Fruit fly (Drosophila melanogaster) whole organism: ENCODE results near the gene RecQ5.

Experiments
- CG8478 ChIP-seq: fragments of >200 bp; optimal IDR thresholded peaks from 2 replicates; lab custom pipeline; 2018; ENCODE audit warnings: inconsistent platforms
- Dll ChIP-seq: fragments of >200 bp; optimal IDR thresholded peaks from 2 replicates; lab custom pipeline; 2017
- EcR ChIP-seq, 2 experiments: fragments of >200 bp; optimal IDR thresholded peaks; 2 replicates each; lab custom pipeline; 2017; ENCODE audit warnings: missing biosample characterization in 2 of 2, missing genetic modification characterization in 2 of 2, missing genetic modification reagents in 2 of 2
- pan ChIP-seq: fragments of >200 bp; optimal IDR thresholded peaks from 2 replicates; lab custom pipeline; 2017
- psq ChIP-seq: fragments of >200 bp; optimal IDR thresholded peaks from 2 replicates; lab custom pipeline; 2017
- usp ChIP-seq: fragments of >200 bp; optimal IDR thresholded peaks from 2 replicates; lab custom pipeline; 2017; ENCODE audit warnings: missing biosample characterization, missing genetic modification characterization, mixed read lengths

Gene RecQ5

DNA sequence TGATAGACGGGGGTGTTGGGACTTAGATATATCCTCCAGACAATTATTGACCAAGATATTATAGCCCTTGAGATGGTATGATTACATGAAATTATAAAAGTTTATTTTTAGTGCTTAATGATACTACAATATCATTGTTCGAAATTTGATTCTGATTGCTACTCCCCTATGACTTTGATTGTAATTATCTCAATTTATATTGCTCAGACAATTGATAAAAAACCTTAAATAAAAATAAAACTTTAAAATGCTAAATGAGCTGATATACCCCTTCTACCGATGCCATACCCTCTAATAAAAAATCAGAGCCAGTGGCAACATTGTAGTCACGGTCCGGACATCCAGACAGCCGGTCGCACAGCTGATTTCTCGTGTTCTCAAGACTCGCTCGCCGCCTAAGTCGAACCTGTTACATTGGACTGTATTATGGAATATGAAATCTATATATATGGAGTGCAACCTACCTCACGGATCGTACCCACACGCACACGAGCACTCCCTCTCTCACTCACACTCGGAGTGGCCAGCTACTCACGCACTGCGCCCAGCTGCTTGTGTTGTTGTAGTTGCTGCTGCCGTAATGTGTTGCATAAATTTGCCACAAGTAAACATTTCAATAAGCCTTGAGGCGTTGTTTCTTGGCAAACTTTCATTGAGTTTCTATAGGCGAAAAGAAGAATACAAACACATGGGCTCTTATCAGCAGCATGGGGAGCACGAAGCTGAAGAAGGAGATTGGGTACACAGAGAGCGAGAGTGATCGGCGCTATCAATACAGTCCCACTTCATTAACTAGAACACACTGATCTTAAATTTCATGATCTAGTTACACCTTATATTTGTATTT, 18.7 kb downstream of the RecQ5 start:
- TF ChIP-seq psq (lab: Kevin White, UChicago) (no peak), CG8478 (lab: Kevin White, UChicago) (no peak), pan (no peak), Dll (lab: Kevin White, UChicago) (no peak), EcR (GFP tag; optimal IDR thresholded peaks at IDR 0.05; lab: Kevin White, UChicago) (no peak), usp (GFP tag; lab: Kevin White, UChicago) (no peak)

dm6 chr3L:14611406-14612335, 20.2 kb downstream of the RecQ5 start:
- TF ChIP-seq EcR (GFP tag; optimal IDR thresholded peaks at IDR 0.05; lab: Kevin White, UChicago) (no peak), pan (no peak), CG8478 (lab: Kevin White, UChicago) (no peak), usp (GFP tag; lab: Kevin White, UChicago) (no peak), psq (lab: Kevin White, UChicago) (no peak), Dll (lab: Kevin White, UChicago) (no peak)

DNA sequence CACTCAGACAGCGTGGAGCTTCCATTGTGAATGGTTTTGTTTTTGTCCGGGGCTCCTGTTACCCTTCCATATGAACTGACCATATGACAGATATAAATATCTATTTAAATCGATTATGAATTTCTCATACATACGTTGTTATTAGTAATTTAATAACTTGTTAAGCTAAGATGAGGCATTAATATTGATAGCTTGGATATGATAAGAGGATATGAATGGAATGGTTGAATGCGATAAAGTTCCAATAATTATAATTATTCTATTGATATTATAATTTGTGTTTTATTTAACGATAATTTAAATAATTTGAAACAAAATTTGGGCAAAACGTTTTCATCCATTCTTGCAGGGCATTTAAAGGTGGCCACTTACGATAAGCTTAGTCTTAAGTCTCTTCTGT, 21.4 kb downstream of the RecQ5 start:
- TF ChIP-seq EcR (GFP tag; optimal IDR thresholded peaks at IDR 0.05; lab: Kevin White, UChicago) (no peak), CG8478 (lab: Kevin White, UChicago) (no peak), pan (no peak), usp (GFP tag; lab: Kevin White, UChicago) (no peak), Dll (lab: Kevin White, UChicago) (no peak), psq (lab: Kevin White, UChicago) (no peak)

- TF ChIP-seq CG8478 (lab: Kevin White, UChicago): no peak
- TF ChIP-seq EcR (GFP tag; optimal IDR thresholded peaks at IDR 0.05; lab: Kevin White, UChicago): no peak
- no peak for TF ChIP-seq psq (lab: Kevin White, UChicago)
- no peak for TF ChIP-seq pan
- TF ChIP-seq usp (GFP tag; lab: Kevin White, UChicago): no peak
- TF ChIP-seq Dll (lab: Kevin White, UChicago): no peak
Observed at dm6 chr3L:14609138-14609729, 22.6 kb downstream of the RecQ5 start.

DNA sequence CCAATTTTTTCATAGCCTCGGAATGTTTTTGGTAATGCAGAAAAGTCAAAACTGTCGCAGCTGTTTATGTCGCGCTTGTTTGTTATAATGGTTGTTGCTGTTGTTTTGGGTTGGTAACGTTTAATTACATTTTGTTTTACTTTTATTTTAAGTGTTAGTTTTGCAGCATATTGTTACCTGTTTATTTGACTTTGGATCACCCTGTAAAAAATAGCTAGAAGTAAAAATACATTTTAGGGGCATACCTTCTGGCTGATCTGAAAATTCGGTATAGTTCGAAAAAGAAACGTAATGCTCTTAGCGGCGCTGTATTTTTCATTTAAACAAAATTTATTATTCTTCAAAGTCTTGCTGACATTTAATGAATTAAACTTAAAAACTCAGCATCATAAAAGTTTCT, 24.3 kb downstream of the RecQ5 start:
- TF ChIP-seq pan: no peak
- no peak for TF ChIP-seq usp (GFP tag; lab: Kevin White, UChicago)
- no peak for TF ChIP-seq CG8478 (lab: Kevin White, UChicago)
- no peak for TF ChIP-seq psq (lab: Kevin White, UChicago)
- no peak for TF ChIP-seq EcR (GFP tag; optimal IDR thresholded peaks at IDR 0.05; lab: Kevin White, UChicago)
- no peak for TF ChIP-seq Dll (lab: Kevin White, UChicago)

DNA sequence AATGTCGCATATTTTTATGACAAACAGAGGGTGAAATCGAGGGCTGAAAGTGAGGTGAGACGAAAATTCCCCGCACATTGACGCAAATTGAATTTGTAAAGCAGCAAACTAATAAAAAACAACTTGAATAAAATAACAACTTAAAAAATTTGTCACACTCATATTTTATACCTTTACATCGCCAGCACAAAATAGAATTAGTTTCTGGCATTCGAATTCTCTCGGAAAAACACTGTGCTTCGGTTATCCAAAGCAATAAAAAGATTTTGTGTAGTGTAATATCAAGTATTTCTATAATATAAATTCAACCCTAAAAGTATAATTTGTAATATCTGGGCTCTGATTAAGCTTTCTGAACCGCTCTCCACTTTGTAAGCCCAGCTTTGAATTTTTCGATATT, 26.6 kb downstream of the RecQ5 start:
- no peak for TF ChIP-seq EcR (GFP tag; optimal IDR thresholded peaks at IDR 0.05; lab: Kevin White, UChicago)
- no peak for TF ChIP-seq Dll (lab: Kevin White, UChicago)
- no peak for TF ChIP-seq CG8478 (lab: Kevin White, UChicago)
- TF ChIP-seq psq (lab: Kevin White, UChicago): no peak
- no peak for TF ChIP-seq pan
- no peak for TF ChIP-seq usp (GFP tag; lab: Kevin White, UChicago)

DNA sequence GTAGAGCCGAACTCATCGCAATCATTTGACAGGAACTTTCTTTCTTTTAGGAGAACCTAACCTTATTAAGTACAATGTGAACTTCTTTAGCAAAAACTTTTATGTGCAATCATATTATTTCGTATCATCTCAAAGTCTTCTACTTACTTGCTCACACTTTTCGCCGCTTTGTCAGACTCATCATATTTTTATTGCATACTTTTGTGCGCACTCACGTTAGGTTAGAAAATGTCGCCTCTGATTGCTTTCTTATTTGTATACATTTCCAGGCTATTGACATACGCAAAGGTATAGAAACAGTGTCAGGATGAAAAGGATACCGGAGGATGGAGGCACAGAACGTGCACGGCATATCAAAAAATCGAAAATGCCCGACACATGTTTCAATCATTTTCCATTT, 28.7 kb downstream of the RecQ5 start:
- no peak for TF ChIP-seq psq (lab: Kevin White, UChicago)
- no peak for TF ChIP-seq CG8478 (lab: Kevin White, UChicago)
- TF ChIP-seq usp (GFP tag; lab: Kevin White, UChicago): no peak
- no peak for TF ChIP-seq EcR (GFP tag; optimal IDR thresholded peaks at IDR 0.05; lab: Kevin White, UChicago)
- no peak for TF ChIP-seq Dll (lab: Kevin White, UChicago)
- no peak for TF ChIP-seq pan

dm6 chr3L:14600570-14600969, 31.3 kb downstream of the RecQ5 start:
- no peak for TF ChIP-seq psq (lab: Kevin White, UChicago)
- TF ChIP-seq usp (GFP tag; lab: Kevin White, UChicago): no peak
- no peak for TF ChIP-seq pan

DNA sequence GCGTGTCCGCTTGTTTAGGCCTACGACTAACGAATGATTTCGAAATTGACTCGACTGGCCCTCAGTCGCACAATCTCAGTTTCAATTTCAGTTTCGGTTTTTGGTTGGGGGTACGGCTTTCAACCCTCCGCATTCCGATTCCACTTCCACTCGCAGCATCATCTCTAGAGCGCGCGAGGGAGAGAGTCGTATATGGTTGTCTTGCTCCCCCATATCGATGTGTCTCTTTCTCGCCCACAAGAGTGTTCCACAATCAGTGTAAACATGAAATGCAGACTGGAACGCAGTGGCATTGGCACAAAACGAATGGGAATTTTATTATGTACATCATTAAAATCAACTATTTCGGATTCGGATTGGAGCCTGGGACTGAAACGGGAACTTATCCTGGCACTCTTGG, 32.4 kb downstream of the RecQ5 start, which contains the start of gene HGTX:
Gene HGTX (minus strand): TSS at position 38 of the 400 bp plus-strand sequence.
- TF ChIP-seq Dll (lab: Kevin White, UChicago): no peak
- TF ChIP-seq CG8478 (lab: Kevin White, UChicago): no peak
- TF ChIP-seq EcR (GFP tag; optimal IDR thresholded peaks at IDR 0.05; lab: Kevin White, UChicago): no peak
- TF ChIP-seq usp (GFP tag; lab: Kevin White, UChicago): no peak
- TF ChIP-seq pan: no peak
- TF ChIP-seq psq (lab: Kevin White, UChicago): no peak

DNA sequence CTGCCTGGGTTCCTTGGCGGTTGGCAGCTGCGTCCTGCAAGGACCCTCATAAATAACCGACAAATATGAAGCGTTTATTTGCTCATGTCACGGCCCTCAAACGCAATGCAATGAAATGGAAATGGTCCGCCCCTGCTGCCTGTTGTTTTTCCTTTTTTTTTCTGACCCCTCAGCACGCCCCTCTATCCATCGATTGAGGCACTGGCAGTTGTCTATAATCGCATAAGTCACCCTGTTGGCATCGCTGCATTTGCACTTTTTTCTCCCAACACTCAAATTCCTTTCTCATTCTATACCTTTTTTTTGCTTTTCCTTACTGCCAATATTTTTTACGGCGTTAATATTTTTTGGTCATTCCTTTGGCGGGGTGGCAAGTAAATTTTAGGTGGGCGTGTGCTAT, 39.7 kb downstream of the RecQ5 start:
- no peak for TF ChIP-seq Dll (lab: Kevin White, UChicago)
- TF ChIP-seq pan: no peak
- TF ChIP-seq usp (GFP tag; lab: Kevin White, UChicago): no peak
- no peak for TF ChIP-seq CG8478 (lab: Kevin White, UChicago)
- TF ChIP-seq psq (lab: Kevin White, UChicago): no peak
- TF ChIP-seq EcR (GFP tag; optimal IDR thresholded peaks at IDR 0.05; lab: Kevin White, UChicago): no peak

DNA sequence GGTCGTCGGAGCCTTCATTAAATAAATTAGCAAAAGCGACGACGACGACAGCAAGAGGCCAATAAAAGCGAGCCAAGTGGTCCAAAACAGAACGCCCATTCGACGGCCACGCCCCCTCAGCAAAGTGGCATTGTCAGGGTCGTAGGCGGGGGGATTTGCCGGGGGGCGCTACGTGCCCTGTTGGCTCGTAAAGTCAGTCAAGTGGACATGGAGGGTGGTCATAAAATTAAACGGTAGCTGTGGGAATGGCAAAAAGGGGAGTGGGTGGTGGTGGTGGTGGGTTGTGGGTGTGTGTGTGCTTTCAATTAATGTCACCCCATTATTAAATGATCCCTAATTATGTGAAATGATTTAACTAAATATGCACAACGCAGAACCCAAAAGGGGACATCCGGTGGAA, 40.9 kb downstream of the RecQ5 start:
- no peak for TF ChIP-seq CG8478 (lab: Kevin White, UChicago)
- TF ChIP-seq pan: no peak
- TF ChIP-seq EcR (GFP tag; optimal IDR thresholded peaks at IDR 0.05; lab: Kevin White, UChicago): no peak
- no peak for TF ChIP-seq psq (lab: Kevin White, UChicago)
- no peak for TF ChIP-seq Dll (lab: Kevin White, UChicago)
- TF ChIP-seq usp (GFP tag; lab: Kevin White, UChicago): no peak
